Worm (Caenorhabditis elegans) whole organism, L1 larva: Measurements from ENCODE around the gene ceh-57.
A peak's percentile ranks its signal among the peaks of the same experiment; 100 is the strongest.

Experiments used
- C16A3.4 ChIP-seq: fragments of 150-350 bp; optimal IDR thresholded peaks from 2 replicates; lab custom pipeline; 2014; ENCODE audit warnings: missing biosample characterization, missing genetic modification characterization
- C34B4.2 ChIP-seq: sonication (generic microtip); optimal IDR thresholded peaks from 2 replicates; lab custom pipeline; 2017; ENCODE audit warnings: mild to moderate bottlenecking, missing genetic modification characterization, missing compliant biosample characterization
- F16B12.6 ChIP-seq: fragments of 150-350 bp; optimal IDR thresholded peaks from 2 replicates; lab custom pipeline; 2014; ENCODE audit warnings: missing biosample characterization, missing genetic modification characterization
- aha-1 ChIP-seq: fragments of 150-350 bp; optimal IDR thresholded peaks from 2 replicates; lab custom pipeline; 2014; ENCODE audit warnings: missing biosample characterization, missing genetic modification characterization
- aly-2 ChIP-seq: fragments of 150-350 bp; optimal IDR thresholded peaks from 2 replicates; lab custom pipeline; 2014; ENCODE audit warnings: missing biosample characterization, missing genetic modification characterization
- ama-1 ChIP-seq: fragments of 150-350 bp; optimal IDR thresholded peaks from 2 replicates; lab custom pipeline; 2014
- blmp-1 ChIP-seq: fragments of 150-350 bp; optimal IDR thresholded peaks from 2 replicates; lab custom pipeline; 2014; ENCODE audit warnings: missing biosample characterization, missing genetic modification characterization
- ceh-82 ChIP-seq, 3 experiments: fragments of 150-350 bp in 1 of 3; sonication (generic microtip) in 2 of 3; optimal IDR thresholded peaks; 2 replicates each; lab custom pipeline; 2014 to 2017; ENCODE audit warnings: missing biosample characterization in 3 of 3, missing genetic modification characterization in 3 of 3
- ceh-90 ChIP-seq: sonication (generic microtip); optimal IDR thresholded peaks from 2 replicates; lab custom pipeline; 2016; ENCODE audit warnings: missing genetic modification characterization, missing compliant biosample characterization
- dpl-1 ChIP-seq, 3 experiments: fragments of 150-350 bp in 2 of 3; sonication (generic microtip) in 1 of 3; optimal IDR thresholded peaks; 2 replicates each; lab custom pipeline; 2014 to 2017; ENCODE audit warnings: missing biosample characterization in 3 of 3, missing genetic modification characterization in 3 of 3, missing genetic modification reagents in 3 of 3
- dsc-1 ChIP-seq: sonication (generic microtip); optimal IDR thresholded peaks from 2 replicates; lab custom pipeline; 2016; ENCODE audit warnings: mild to moderate bottlenecking, missing genetic modification characterization, missing compliant biosample characterization
- efl-1 ChIP-seq, 4 experiments: fragments of 150-350 bp; optimal IDR thresholded peaks in 3 of 4; peaks in 1 of 4; 1 replicate in 1 of 4; 2 replicates in 3 of 4; lab custom pipeline; 2014; ENCODE audit warnings: missing biosample characterization in 2 of 4, missing genetic modification characterization in 2 of 4, missing genetic modification reagents in 2 of 4
- elt-2 ChIP-seq: sonication (generic microtip); optimal IDR thresholded peaks from 2 replicates; lab custom pipeline; 2016; ENCODE audit warnings: missing genetic modification characterization, mild to moderate bottlenecking, inconsistent platforms, missing compliant biosample characterization, missing genetic modification reagents
- fkh-10 ChIP-seq: sonication (generic microtip); optimal IDR thresholded peaks from 2 replicates; lab custom pipeline; 2017; ENCODE audit warnings: missing biosample characterization, missing genetic modification reagents, missing genetic modification characterization
- fkh-4 ChIP-seq: sonication (generic microtip); optimal IDR thresholded peaks from 2 replicates; lab custom pipeline; 2016; ENCODE audit warnings: missing compliant biosample characterization, missing genetic modification characterization, borderline replicate concordance
- fkh-8 ChIP-seq: sonication (generic microtip); optimal IDR thresholded peaks from 2 replicates; lab custom pipeline; 2016; ENCODE audit warnings: mild to moderate bottlenecking, missing genetic modification characterization, missing compliant biosample characterization
- fos-1 ChIP-seq: fragments of 150-350 bp; optimal IDR thresholded peaks from 2 replicates; lab custom pipeline; 2014; ENCODE audit warnings: missing biosample characterization, missing genetic modification characterization
- grh-1 ChIP-seq: fragments of 200-800 bp; sonication (Bioruptor generic); IDR thresholded peaks from 2 replicates; pipeline ENCODE4 v1.3.6; 2022; ENCODE audit warnings: missing genetic modification reagents, missing genetic modification characterization, missing compliant biosample characterization
- hlh-4 ChIP-seq: sonication (generic microtip); optimal IDR thresholded peaks from 2 replicates; lab custom pipeline; 2016; ENCODE audit warnings: mild to moderate bottlenecking, missing genetic modification characterization, missing compliant biosample characterization
- hpl-2 ChIP-seq: fragments of 150-350 bp; optimal IDR thresholded peaks from 2 replicates; lab custom pipeline; 2014; ENCODE audit warnings: missing biosample characterization, missing genetic modification reagents, missing genetic modification characterization
- irx-1 ChIP-seq: sonication (generic microtip); optimal IDR thresholded peaks from 2 replicates; lab custom pipeline; 2016; ENCODE audit warnings: missing genetic modification characterization, missing compliant biosample characterization
- lin-14 ChIP-seq: fragments of 200-800 bp; sonication (Bioruptor generic); optimal IDR thresholded peaks from 2 replicates; lab custom pipeline; 2018; ENCODE audit warnings: mild to moderate bottlenecking, missing genetic modification characterization, moderate library complexity, missing compliant biosample characterization
- lin-35 ChIP-seq, 2 experiments: fragments of 150-350 bp; optimal IDR thresholded peaks; 2 replicates each; lab custom pipeline; 2014; ENCODE audit warnings: missing biosample characterization in 2 of 2, missing genetic modification characterization in 2 of 2, missing genetic modification reagents in 2 of 2
- lsy-2 ChIP-seq, 2 experiments: fragments of 150-350 bp; optimal IDR thresholded peaks; 2 replicates each; lab custom pipeline; 2014; ENCODE audit warnings: missing biosample characterization in 2 of 2, missing genetic modification characterization in 2 of 2
- mab-9 ChIP-seq: fragments of 200-800 bp; sonication (Bioruptor generic); IDR thresholded peaks from 2 replicates; pipeline ENCODE4 v1.3.6; 2022; ENCODE audit warnings: missing genetic modification reagents, missing genetic modification characterization, missing compliant biosample characterization
- mdl-1 ChIP-seq, 2 experiments: fragments of 150-350 bp; optimal IDR thresholded peaks; 2 replicates each; lab custom pipeline; 2014 to 2017; ENCODE audit warnings: missing biosample characterization in 2 of 2, missing genetic modification characterization in 2 of 2, inconsistent platforms in 1 of 2
- mef-2 ChIP-seq: fragments of 150-350 bp; optimal IDR thresholded peaks from 2 replicates; lab custom pipeline; 2014; ENCODE audit warnings: missing biosample characterization, missing genetic modification characterization
- mep-1 ChIP-seq: fragments of 150-350 bp; optimal IDR thresholded peaks from 2 replicates; lab custom pipeline; 2014; ENCODE audit warnings: missing biosample characterization, missing genetic modification characterization
- nhr-11 ChIP-seq: fragments of 150-350 bp; optimal IDR thresholded peaks from 2 replicates; lab custom pipeline; 2014; ENCODE audit warnings: missing biosample characterization, missing genetic modification characterization
- nhr-12 ChIP-seq: sonication (generic microtip); optimal IDR thresholded peaks from 2 replicates; lab custom pipeline; 2017; ENCODE audit warnings: missing biosample characterization, missing genetic modification characterization
- nhr-19 ChIP-seq: fragments of 200-800 bp; sonication (Bioruptor generic); conservative IDR thresholded peaks from 2 replicates; pipeline ENCODE4 v1.3.6; 2022; ENCODE audit warnings: missing genetic modification characterization, missing compliant biosample characterization
- nhr-20 ChIP-seq: sonication (generic microtip); optimal IDR thresholded peaks from 2 replicates; lab custom pipeline; 2016; ENCODE audit warnings: mild to moderate bottlenecking, missing genetic modification characterization, missing compliant biosample characterization
- nhr-28 ChIP-seq: fragments of 150-350 bp; optimal IDR thresholded peaks from 2 replicates; lab custom pipeline; 2014; ENCODE audit warnings: missing biosample characterization, missing genetic modification characterization
- nhr-47 ChIP-seq: sonication (generic microtip); optimal IDR thresholded peaks from 2 replicates; lab custom pipeline; 2016; ENCODE audit warnings: mild to moderate bottlenecking, missing genetic modification characterization, moderate library complexity, missing compliant biosample characterization
- nhr-71 ChIP-seq: sonication (generic microtip); optimal IDR thresholded peaks from 2 replicates; lab custom pipeline; 2016; ENCODE audit warnings: mild to moderate bottlenecking, missing genetic modification characterization, moderate library complexity, missing compliant biosample characterization
- nhr-76 ChIP-seq: sonication (generic microtip); optimal IDR thresholded peaks from 2 replicates; lab custom pipeline; 2017; ENCODE audit warnings: missing biosample characterization, missing genetic modification characterization
- nhr-77 ChIP-seq: fragments of 150-350 bp; optimal IDR thresholded peaks from 2 replicates; lab custom pipeline; 2014; ENCODE audit warnings: missing biosample characterization, missing genetic modification characterization
- nhr-84 ChIP-seq: sonication (generic microtip); optimal IDR thresholded peaks from 2 replicates; lab custom pipeline; 2017; ENCODE audit warnings: missing biosample characterization, missing genetic modification characterization
- nhr-85 ChIP-seq: sonication (generic microtip); peaks from one replicate; lab custom pipeline; 2016; ENCODE audit warnings: missing genetic modification characterization, inconsistent platforms, missing compliant biosample characterization
- nhr-90 ChIP-seq: sonication (generic microtip); optimal IDR thresholded peaks from 2 replicates; lab custom pipeline; 2016; ENCODE audit warnings: mild to moderate bottlenecking, missing genetic modification characterization, missing compliant biosample characterization; ENCODE audit not compliant: poor library complexity
- pax-3 ChIP-seq: fragments of 200-800 bp; sonication (Bioruptor generic); optimal IDR thresholded peaks from 2 replicates; lab custom pipeline; 2018; ENCODE audit warnings: mild to moderate bottlenecking, missing genetic modification characterization, moderate library complexity, missing compliant biosample characterization
- snpc-4 ChIP-seq: fragments of 150-350 bp; optimal IDR thresholded peaks from 2 replicates; lab custom pipeline; 2014; ENCODE audit warnings: missing biosample characterization, missing genetic modification characterization
- sox-4 ChIP-seq: sonication (generic microtip); optimal IDR thresholded peaks from 2 replicates; lab custom pipeline; 2016; ENCODE audit warnings: missing genetic modification characterization, missing compliant biosample characterization
- swsn-7 ChIP-seq: sonication (generic microtip); optimal IDR thresholded peaks from 2 replicates; lab custom pipeline; 2016; ENCODE audit warnings: missing genetic modification characterization, missing compliant biosample characterization
- tbx-2 ChIP-seq: sonication (generic microtip); optimal IDR thresholded peaks from 2 replicates; lab custom pipeline; 2016; ENCODE audit warnings: missing genetic modification characterization, missing compliant biosample characterization
- unc-86 ChIP-seq: sonication (generic microtip); optimal IDR thresholded peaks from 2 replicates; lab custom pipeline; 2016; ENCODE audit warnings: missing genetic modification characterization, missing compliant biosample characterization
- vab-15 ChIP-seq: sonication (generic microtip); optimal IDR thresholded peaks from 2 replicates; lab custom pipeline; 2017; ENCODE audit warnings: missing genotype, mild to moderate bottlenecking, missing genetic modification characterization, missing compliant biosample characterization
- ztf-4 ChIP-seq: fragments of 150-350 bp; optimal IDR thresholded peaks from 2 replicates; lab custom pipeline; 2014; ENCODE audit warnings: missing biosample characterization, missing genetic modification characterization

Gene ceh-57

DNA sequence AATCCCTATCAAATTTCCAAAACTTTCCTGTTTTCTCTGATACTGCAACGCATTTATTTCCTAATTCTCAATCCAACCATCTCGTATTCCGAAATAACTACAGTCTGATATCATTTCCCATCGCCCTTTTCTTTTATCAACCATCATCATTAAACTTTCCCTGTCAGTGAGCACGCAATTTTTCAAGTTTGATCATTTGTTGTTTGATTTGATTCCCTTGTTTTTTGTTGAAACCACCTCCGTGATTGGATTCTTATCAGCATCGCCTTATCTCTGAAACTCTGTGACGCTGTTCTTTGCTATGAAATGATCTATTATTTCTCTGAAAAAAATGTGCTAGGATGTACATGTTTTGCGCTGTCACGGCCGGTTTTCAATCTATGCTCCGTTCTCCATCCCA, 35.9 kb upstream of the ceh-57 start:
- TF ChIP-seq nhr-19 (GFP tag; lab: Robert Waterston, UW) (no peak), nhr-76 (no peak), unc-86 (tag; lab: Kevin White, UChicago) (no peak), hlh-4 (no peak), lin-14 (GFP tag; lab: Kevin White, UChicago) (no peak), vab-15 (tag; lab: Kevin White, UChicago) (no peak), nhr-77 (tag; lab: Kevin White, UChicago) (no peak), lsy-2 (tag; optimal IDR thresholded peaks at IDR 0.05; lab: Kevin White, UChicago) (no peak), ama-1 (lab: Kevin White, UChicago) (no peak), aha-1 (tag; lab: Kevin White, UChicago) (no peak), nhr-84 (tag; lab: Kevin White, UChicago) (no peak), dsc-1 (no peak), mep-1 (tag; lab: Kevin White, UChicago) (no peak), ztf-4 (tag; lab: Kevin White, UChicago) (no peak), nhr-28 (tag; lab: Kevin White, UChicago) (no peak), ceh-90 (tag; lab: Kevin White, UChicago) (no peak), irx-1 (no peak), nhr-90 (tag; lab: Kevin White, UChicago) (peak; percentile 5), nhr-71 (tag; lab: Kevin White, UChicago) (no peak), fkh-4 (tag; lab: Kevin White, UChicago) (no peak), F16B12.6 (tag; lab: Kevin White, UChicago) (no peak), nhr-11 (tag; lab: Kevin White, UChicago) (no peak), lin-35 (GFP tag; optimal IDR thresholded peaks at IDR 0.05; lab: Kevin White, UChicago) (peak in 1 of 2 experiments; percentile 5), elt-2 (peak; percentile 88), C34B4.2 (tag; lab: Kevin White, UChicago) (no peak), grh-1 (no peak), nhr-20 (peak; percentile 33)

DNA sequence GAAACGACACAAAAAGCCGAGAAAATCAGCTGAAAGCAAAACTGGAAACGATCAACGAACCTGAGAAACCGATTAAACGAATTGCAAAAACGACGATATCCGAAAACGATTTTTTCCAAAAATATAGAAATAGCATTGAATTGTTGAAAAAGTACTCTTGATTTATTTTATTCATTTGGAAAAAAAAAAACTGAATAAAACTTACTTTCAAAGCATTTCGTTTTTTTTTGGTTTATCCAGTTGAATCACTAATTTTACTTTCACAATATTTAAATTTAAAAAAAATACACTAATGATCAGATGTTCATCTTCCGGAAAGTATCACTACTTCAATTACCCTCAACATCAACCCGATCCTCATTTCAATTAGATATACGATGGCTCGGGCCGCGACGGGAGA, 29.5 kb upstream of the ceh-57 start, which contains the start of gene T09F3.5:
Gene T09F3.5, plus strand, starts transcription at position 301 of the 400 bp plus-strand sequence.
- no peak for TF ChIP-seq nhr-77 (tag; lab: Kevin White, UChicago)
- TF ChIP-seq dsc-1: no peak
- no peak for TF ChIP-seq fkh-10
- no peak for TF ChIP-seq hlh-4
- TF ChIP-seq fos-1 (tag; lab: Kevin White, UChicago): no peak
- no peak for TF ChIP-seq nhr-71 (tag; lab: Kevin White, UChicago)
- TF ChIP-seq grh-1: no peak
- TF ChIP-seq tbx-2: no peak
- TF ChIP-seq nhr-12: no peak
- TF ChIP-seq aha-1 (tag; lab: Kevin White, UChicago): no peak

DNA sequence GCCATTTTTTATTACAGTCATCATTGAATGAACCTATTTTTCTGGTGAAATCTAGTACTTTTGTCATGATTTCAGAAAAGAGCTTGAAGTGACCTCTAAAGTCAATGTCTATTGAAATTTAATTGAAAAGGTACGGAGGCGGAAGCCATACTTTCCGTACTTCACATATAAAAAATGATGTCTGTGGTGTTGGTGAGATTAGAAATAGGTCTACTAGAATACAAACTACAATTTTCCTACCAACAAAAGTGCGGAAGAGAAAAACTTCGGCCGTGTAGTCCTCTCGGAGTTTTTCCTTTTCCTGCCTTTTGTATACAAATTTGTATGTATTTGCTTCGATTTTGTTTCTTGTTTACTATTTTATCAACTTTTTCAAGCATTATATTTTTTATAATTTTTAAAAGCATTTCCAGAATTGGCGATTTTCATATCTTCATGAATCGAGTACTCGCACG, 28.2 kb upstream of the ceh-57 start, which contains the start of gene T09F3.4:
Gene T09F3.4, plus strand, starts transcription at position 405 of the 455 bp plus-strand sequence.
- TF ChIP-seq blmp-1 (tag; lab: Kevin White, UChicago): peak; percentile 58
- TF ChIP-seq grh-1: peak; percentile 34; the same call in 1 of the 2 replicates
- no peak for TF ChIP-seq mab-9 (GFP tag; lab: Robert Waterston, UW)
- peak; percentile 44 to 68 (median 60) for TF ChIP-seq dpl-1 (GFP tag; optimal IDR thresholded peaks at IDR 0.05; lab: Kevin White, UChicago)
- TF ChIP-seq ama-1 (lab: Kevin White, UChicago): no peak
- peak; percentile 76 for TF ChIP-seq pax-3 (tag; lab: Kevin White, UChicago)
- TF ChIP-seq ceh-82 (tag; optimal IDR thresholded peaks at IDR 0.05; lab: Kevin White, UChicago): peak in 1 of 3 experiments; percentile 38
- peak; percentile 82 for TF ChIP-seq nhr-90 (tag; lab: Kevin White, UChicago)
- TF ChIP-seq aly-2: no peak
- peak; percentile 92 for TF ChIP-seq nhr-20
- peak; percentile 89 for TF ChIP-seq nhr-85 (tag; lab: Kevin White, UChicago)
- peak; percentile 38 for TF ChIP-seq C16A3.4
- TF ChIP-seq dsc-1: peak; percentile 83
- peak; percentile 72 for TF ChIP-seq mep-1 (tag; lab: Kevin White, UChicago)
- peak; percentile 26 for TF ChIP-seq unc-86 (tag; lab: Kevin White, UChicago)
- peak; percentile 82 for TF ChIP-seq tbx-2
- TF ChIP-seq fkh-8 (tag; lab: Kevin White, UChicago): peak; percentile 59
- peak; percentile 56 for TF ChIP-seq elt-2
- TF ChIP-seq fkh-10: peak; percentile 21
- TF ChIP-seq lin-14 (GFP tag; lab: Kevin White, UChicago): peak; percentile 71
- TF ChIP-seq efl-1 (optimal IDR thresholded peaks at IDR 0.05; lab: Kevin White, UChicago): peak; percentile 58 to 66
- peak; percentile 59 to 95 for TF ChIP-seq efl-1 (GFP tag; optimal IDR thresholded peaks at IDR 0.05 in 1 of 2; lab: Kevin White, UChicago)
- TF ChIP-seq mef-2 (tag; lab: Kevin White, UChicago): no peak
- no peak for TF ChIP-seq nhr-28 (tag; lab: Kevin White, UChicago)
- TF ChIP-seq hpl-2 (GFP tag; lab: Kevin White, UChicago): no peak
- TF ChIP-seq nhr-19 (GFP tag; lab: Robert Waterston, UW): peak; percentile 75
- peak; percentile 77 for TF ChIP-seq swsn-7
- TF ChIP-seq nhr-47 (tag; lab: Kevin White, UChicago): peak; percentile 81
- TF ChIP-seq snpc-4: peak; percentile 37
- peak; percentile 84 for TF ChIP-seq sox-4
- TF ChIP-seq mdl-1 (tag; optimal IDR thresholded peaks at IDR 0.05; lab: Kevin White, UChicago): no peak
